Fruit fly (Drosophila melanogaster) whole organism: ENCODE measurements around the gene CG13919.

Experiments used
- psq ChIP-seq: fragments of >200 bp; optimal IDR thresholded peaks from 2 replicates; lab custom pipeline; 2017
- usp ChIP-seq: fragments of >200 bp; optimal IDR thresholded peaks from 2 replicates; lab custom pipeline; 2017; ENCODE audit warnings: missing biosample characterization, missing genetic modification characterization, mixed read lengths

DNA sequence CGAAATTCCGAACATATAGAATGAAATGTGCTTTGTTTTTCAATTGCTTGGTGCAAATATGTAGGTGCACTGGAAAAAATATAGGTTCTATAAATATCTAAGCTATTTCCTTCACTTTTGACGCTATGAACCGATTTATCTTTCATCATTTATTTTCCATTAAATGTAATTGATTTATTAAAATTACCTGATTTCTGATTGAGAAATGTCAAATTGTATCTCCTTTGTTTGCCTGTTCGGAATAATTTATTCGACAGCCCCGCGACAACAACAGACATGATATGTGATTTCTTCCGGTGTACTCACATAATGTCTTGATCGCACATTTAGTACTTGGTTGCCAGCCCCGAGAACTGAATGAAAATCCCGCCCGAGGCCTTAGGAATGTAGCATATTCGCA, 35.7 kb upstream of the CG13919 start:
- TF ChIP-seq usp (GFP tag; lab: Kevin White, UChicago) (no peak), psq (lab: Kevin White, UChicago) (no peak)
